Worm (Caenorhabditis elegans) whole organism, mixed stage, embryonic: ENCODE measurements around the gene mec-1.

ENCODE experiments used
- M03D4.4 ChIP-seq: sonication (generic microtip); optimal IDR thresholded peaks from 2 replicates; lab custom pipeline; 2017; ENCODE audit warnings: mild to moderate bottlenecking, missing genetic modification characterization, missing compliant biosample characterization
- blmp-1 ChIP-seq: fragments of 150-350 bp; optimal IDR thresholded peaks from 2 replicates; lab custom pipeline; 2014; ENCODE audit warnings: missing biosample characterization, missing genetic modification characterization
- ceh-83 ChIP-seq: fragments of 200-800 bp; sonication (Bioruptor generic); optimal IDR thresholded peaks from 2 replicates; lab custom pipeline; 2018; ENCODE audit warnings: mild to moderate bottlenecking, missing genetic modification characterization, missing compliant biosample characterization
- elt-3 ChIP-seq: fragments of 150-350 bp; optimal IDR thresholded peaks from 2 replicates; lab custom pipeline; 2014; ENCODE audit warnings: missing biosample characterization, missing genetic modification characterization
- lin-13 ChIP-seq: fragments of 150-350 bp; optimal IDR thresholded peaks from 2 replicates; lab custom pipeline; 2014; ENCODE audit warnings: missing biosample characterization, missing genetic modification characterization
- mep-1 ChIP-seq: fragments of 150-350 bp; optimal IDR thresholded peaks from 2 replicates; lab custom pipeline; 2017; ENCODE audit warnings: missing biosample characterization, missing genetic modification reagents, missing genetic modification characterization, inconsistent platforms
- nhr-237 ChIP-seq: fragments of 150-350 bp; optimal IDR thresholded peaks from 2 replicates; lab custom pipeline; 2014; ENCODE audit warnings: missing biosample characterization, missing genetic modification characterization
- snpc-4 ChIP-seq: fragments of 150-350 bp; optimal IDR thresholded peaks from 2 replicates; lab custom pipeline; 2014; ENCODE audit warnings: missing biosample characterization, missing genetic modification characterization
- unc-39 ChIP-seq: fragments of 150-350 bp; optimal IDR thresholded peaks from 2 replicates; lab custom pipeline; 2014; ENCODE audit warnings: missing biosample characterization, missing genetic modification characterization
- unc-62 ChIP-seq: fragments of 150-350 bp; optimal IDR thresholded peaks from 2 replicates; lab custom pipeline; 2014; ENCODE audit warnings: missing biosample characterization, missing genetic modification reagents, missing genetic modification characterization
- zip-8 ChIP-seq: fragments of 150-350 bp; optimal IDR thresholded peaks from 2 replicates; lab custom pipeline; 2014; ENCODE audit warnings: missing biosample characterization, missing genetic modification characterization
- ztf-11 ChIP-seq: fragments of 150-350 bp; optimal IDR thresholded peaks from 2 replicates; lab custom pipeline; 2014; ENCODE audit warnings: missing biosample characterization, missing genetic modification characterization

DNA sequence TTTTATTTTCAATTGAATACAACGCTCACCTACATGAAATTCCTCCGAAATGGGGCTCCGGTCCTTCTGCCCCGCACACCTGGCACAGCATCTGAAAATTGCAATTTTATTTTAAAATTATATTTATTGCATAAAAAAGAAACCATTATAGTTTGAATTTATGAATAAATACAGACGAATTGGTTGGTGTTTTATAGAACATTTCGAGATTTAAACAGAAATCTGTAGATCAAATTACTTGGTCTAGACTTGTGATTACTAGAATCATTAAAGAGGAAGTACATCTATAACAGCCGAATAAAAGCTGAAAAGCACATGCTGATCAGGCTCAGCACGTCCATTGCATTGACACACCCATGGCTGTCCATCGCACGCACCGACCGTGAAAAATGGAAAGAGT lies 35.4 kb downstream of the mec-1 start, which contains the start of gene nhr-162:
- TF ChIP-seq snpc-4 (tag; lab: Kevin White, UChicago) (no peak), nhr-237 (tag; lab: Kevin White, UChicago) (no peak), zip-8 (no peak), blmp-1 (tag; lab: Kevin White, UChicago) (no peak), mep-1 (tag; lab: Kevin White, UChicago) (no peak), ztf-11 (tag; lab: Kevin White, UChicago) (no peak), unc-62 (GFP tag; lab: Kevin White, UChicago) (no peak), M03D4.4 (no peak), unc-39 (tag; lab: Kevin White, UChicago) (no peak), lin-13 (tag; lab: Kevin White, UChicago) (no peak), elt-3 (no peak), ceh-83 (GFP tag; lab: Kevin White, UChicago) (no peak)
